Fruit fly (Drosophila melanogaster): ENCODE measurements around the gene CG15432.

Gene CG15432

dm6 chr2L:4417982-4418381, 24.1 kb upstream of the CG15432 start (continued):
- TF ChIP-seq CG32532 (GFP tag; IDR thresholded peaks at IDR 0.05) (peak; percentile 45; the same call in 1 of the 2 replicates), CG11504 (tag; optimal IDR thresholded peaks at IDR 0.05) (no peak), CG11695 (GFP tag; IDR thresholded peaks at IDR 0.05) (no peak), pita (GFP tag; optimal IDR thresholded peaks at IDR 0.05) (no peak), CG7963 (GFP tag; IDR thresholded peaks at IDR 0.05; ENCODE audit: partially characterized antibody) (no peak), Atf-2 (GFP tag; optimal IDR thresholded peaks at IDR 0.05) (no peak), Nf-YC (tag; optimal IDR thresholded peaks at IDR 0.05) (no peak), NFAT (GFP tag; IDR thresholded peaks at IDR 0.05) (0 out of 2 replicates have a peak, but pooled peaks have one; percentile 23), dati (GFP tag; IDR thresholded peaks at IDR 0.05) (no peak), CG1832 (GFP tag; optimal IDR thresholded peaks at IDR 0.05) (peak; percentile 34), CG3847 (GFP tag; IDR thresholded peaks at IDR 0.05) (no peak), toy (GFP tag; IDR thresholded peaks at IDR 0.05) (no peak), HLH4C (GFP tag; IDR thresholded peaks at IDR 0.05; ENCODE audit: partially characterized antibody) (no peak), CG1603 (tag; optimal IDR thresholded peaks at IDR 0.05) (peak; percentile 25), bsh (GFP tag; optimal IDR thresholded peaks at IDR 0.05) (no peak), CG12744 (GFP tag; optimal IDR thresholded peaks at IDR 0.05) (no peak), Blimp-1 (GFP tag; optimal IDR thresholded peaks at IDR 0.05) (peak; percentile 11), Hr51 (GFP tag; optimal IDR thresholded peaks at IDR 0.05) (no peak), Antp (GFP tag; optimal IDR thresholded peaks at IDR 0.05) (no peak), CG14050 (GFP tag; IDR thresholded peaks at IDR 0.05) (no peak), Stat92E (GFP tag; optimal IDR thresholded peaks at IDR 0.05) (no peak), tup (GFP tag; optimal IDR thresholded peaks at IDR 0.05) (no peak), CG9876 (GFP tag; optimal IDR thresholded peaks at IDR 0.05) (no peak), Mrtf (GFP tag; IDR thresholded peaks at IDR 0.05) (no peak), insv (GFP tag; optimal IDR thresholded peaks at IDR 0.05) (no peak), sd (tag; optimal IDR thresholded peaks at IDR 0.05) (no peak), Neu2 (GFP tag; optimal IDR thresholded peaks at IDR 0.05; ENCODE audit: borderline replicate concordance) (no peak), B-H1 (GFP tag; IDR thresholded peaks at IDR 0.05) (peak; percentile 12; the same call in 1 of the 3 replicates), p53 (GFP tag; optimal IDR thresholded peaks at IDR 0.05) (no peak), Ssrp (tag; optimal IDR thresholded peaks at IDR 0.05) (no peak), Optix (GFP tag; IDR thresholded peaks at IDR 0.05) (peak; percentile 32; the same call in 1 of the 3 replicates), CG10979 (tag; optimal IDR thresholded peaks at IDR 0.05) (peak; percentile 96), wdn (GFP tag; IDR thresholded peaks at IDR 0.05) (no peak), gfzf (GFP tag; optimal IDR thresholded peaks at IDR 0.05) (no peak), chinmo (GFP tag; IDR thresholded peaks at IDR 0.05; ENCODE audit: partially characterized antibody) (0 out of 4 replicates have a peak, but pooled peaks have one; percentile 49), ro (GFP tag; IDR thresholded peaks at IDR 0.05) (no peak; the same call in 1 of the 2 replicates), ewg (GFP tag; optimal IDR thresholded peaks at IDR 0.05) (no peak), Nf-YA (GFP tag; IDR thresholded peaks at IDR 0.05) (0 out of 2 replicates have a peak, but pooled peaks have one; percentile 8), disco-r (GFP tag; optimal IDR thresholded peaks at IDR 0.05) (no peak), CG9437 (GFP tag; optimal IDR thresholded peaks at IDR 0.05) (no peak), NfI (GFP tag; optimal IDR thresholded peaks at IDR 0.05) (no peak), crc (GFP tag; optimal IDR thresholded peaks at IDR 0.05) (no peak), CG31441 (GFP tag; IDR thresholded peaks at IDR 0.05) (no peak), CG17568 (GFP tag; optimal IDR thresholded peaks at IDR 0.05) (no peak), klu (GFP tag; IDR thresholded peaks at IDR 0.05) (no peak), C15 (GFP tag; IDR thresholded peaks at IDR 0.05) (0 out of 3 replicates have a peak, but pooled peaks have one; percentile 31), Deaf1 (tag; optimal IDR thresholded peaks at IDR 0.05) (no peak), Trl (optimal IDR thresholded peaks at IDR 0.05) (no peak), Trl (GFP tag; optimal IDR thresholded peaks at IDR 0.05) (no peak), hkb (optimal IDR thresholded peaks at IDR 0.05) (no peak), hkb (GFP tag; IDR thresholded peaks at IDR 0.05) (no peak)
